Fruit fly (Drosophila melanogaster) whole organism, embryonic: ENCODE data around the gene CG14507.

Source experiments
- ATbp ChIP-seq: fragments of 200-800 bp; sonication (Bioruptor generic); optimal IDR thresholded peaks from 2 replicates; lab custom pipeline; 2017; ENCODE audit warnings: missing biosample characterization, mild to moderate bottlenecking, missing genetic modification characterization, missing genetic modification reagents
- CG10267 ChIP-seq: fragments of 200-800 bp; sonication (Bioruptor generic); optimal IDR thresholded peaks from 2 replicates; lab custom pipeline; 2018; ENCODE audit warnings: missing biosample characterization, mild to moderate bottlenecking, missing genetic modification characterization, moderate library complexity
- CG10959 ChIP-seq: fragments of 200-800 bp; sonication (Bioruptor generic); IDR thresholded peaks from 2 replicates; pipeline ENCODE4 v1.3.6; 2022; ENCODE audit warnings: missing biosample characterization, missing genetic modification characterization
- CG11504 ChIP-seq: fragments of 200-800 bp; sonication (Bioruptor generic); optimal IDR thresholded peaks from 3 replicates; lab custom pipeline; 2019; ENCODE audit warnings: missing biosample characterization, mild to moderate bottlenecking, missing genetic modification characterization, moderate library complexity
- CG11560 ChIP-seq: fragments of 200-800 bp; sonication (Bioruptor generic); IDR thresholded peaks from 3 replicates; pipeline ENCODE4 v1.3.6; 2022; ENCODE audit warnings: missing biosample characterization, missing genetic modification characterization
- CG11696 ChIP-seq: fragments of 200-800 bp; sonication (Bioruptor generic); IDR thresholded peaks from 2 replicates; pipeline ENCODE4 v1.3.6; 2022; ENCODE audit warnings: missing biosample characterization, missing genetic modification characterization
- CG12391 ChIP-seq: fragments of 200-800 bp; sonication (Bioruptor generic); optimal IDR thresholded peaks from 3 replicates; lab custom pipeline; 2018; ENCODE audit warnings: missing biosample characterization, mild to moderate bottlenecking, missing genetic modification characterization, moderate library complexity
- CG12769 ChIP-seq: fragments of 200-800 bp; sonication (Bioruptor generic); optimal IDR thresholded peaks from 2 replicates; lab custom pipeline; 2019; ENCODE audit warnings: missing biosample characterization, mild to moderate bottlenecking, missing genetic modification characterization, moderate library complexity
- CG15073 ChIP-seq: fragments of 200-800 bp; sonication (Bioruptor generic); optimal IDR thresholded peaks from 2 replicates; lab custom pipeline; 2016; ENCODE audit warnings: missing biosample characterization, missing genetic modification characterization
- CG17328 ChIP-seq: fragments of 200-800 bp; sonication (Bioruptor generic); IDR thresholded peaks from 2 replicates; pipeline ENCODE4 v1.3.6; 2022; ENCODE audit warnings: missing biosample characterization, missing genetic modification characterization
- CG17359 ChIP-seq: fragments of 200-800 bp; sonication (Bioruptor generic); optimal IDR thresholded peaks from 3 replicates; lab custom pipeline; 2018; ENCODE audit warnings: missing biosample characterization, mild to moderate bottlenecking, missing genetic modification characterization, moderate library complexity
- CG18262 ChIP-seq: fragments of 200-800 bp; optimal IDR thresholded peaks from 3 replicates; lab custom pipeline; 2019; ENCODE audit warnings: missing biosample characterization, mild to moderate bottlenecking, missing genetic modification characterization, moderate library complexity
- CG18619 ChIP-seq: fragments of 200-800 bp; sonication (Bioruptor generic); optimal IDR thresholded peaks from 3 replicates; lab custom pipeline; 2017; ENCODE audit warnings: missing biosample characterization, mild to moderate bottlenecking, missing genetic modification characterization
- CG3163 ChIP-seq: fragments of 200-800 bp; sonication (Bioruptor generic); optimal IDR thresholded peaks from 3 replicates; lab custom pipeline; 2016; ENCODE audit warnings: missing biosample characterization, missing genetic modification characterization
- CG34376 ChIP-seq: fragments of 200-800 bp; sonication (Bioruptor generic); optimal IDR thresholded peaks from 2 replicates; lab custom pipeline; 2018; ENCODE audit warnings: missing biosample characterization, mild to moderate bottlenecking, missing genetic modification characterization
- CG9932 ChIP-seq: fragments of 200-800 bp; sonication (Bioruptor generic); IDR thresholded peaks from 2 replicates; pipeline ENCODE4 v1.3.6; 2022; ENCODE audit warnings: missing biosample characterization, missing genetic modification characterization
- Dll ChIP-seq: fragments of 200-800 bp; sonication (Bioruptor generic); IDR thresholded peaks from 4 replicates; pipeline ENCODE4 v1.3.6; 2022; ENCODE audit warnings: missing biosample characterization, missing genetic modification characterization; ENCODE audit not compliant: partially characterized antibody
- Drgx ChIP-seq: fragments of 200-800 bp; sonication (Bioruptor generic); IDR thresholded peaks from 2 replicates; pipeline ENCODE4 v1.3.6; 2022; ENCODE audit warnings: missing biosample characterization, missing genetic modification characterization
- Ets97D ChIP-seq: fragments of 200-800 bp; sonication (Bioruptor generic); optimal IDR thresholded peaks from 3 replicates; lab custom pipeline; 2016; ENCODE audit warnings: missing biosample characterization, missing genetic modification characterization
- Med ChIP-seq: fragments of 200-800 bp; sonication (Bioruptor generic); peaks from one replicate; lab custom pipeline; 2016; ENCODE audit warnings: missing biosample characterization, missing genetic modification characterization, mild to moderate bottlenecking, inconsistent platforms, moderate library complexity
- NC2α ChIP-seq: fragments of 200-800 bp; sonication (Bioruptor generic); optimal IDR thresholded peaks from 2 replicates; lab custom pipeline; 2016; ENCODE audit warnings: missing biosample characterization, missing genetic modification characterization
- Pdp1 ChIP-seq, 2 experiments: fragments of 200-800 bp; sonication (Bioruptor generic); optimal IDR thresholded peaks; 3 replicates each; lab custom pipeline; 2016; ENCODE audit warnings: missing biosample characterization in 2 of 2, missing genetic modification characterization in 2 of 2, mild to moderate bottlenecking in 1 of 2, moderate library complexity in 1 of 2
- Rfx ChIP-seq: fragments of 200-800 bp; sonication (Bioruptor generic); IDR thresholded peaks from 2 replicates; pipeline ENCODE4 v1.3.6; 2022; ENCODE audit warnings: missing biosample characterization, missing genetic modification characterization
- Sry-δ ChIP-seq: fragments of 200-800 bp; sonication (Bioruptor generic); optimal IDR thresholded peaks from 2 replicates; lab custom pipeline; 2016; ENCODE audit warnings: missing biosample characterization, missing genetic modification characterization
- Ssrp ChIP-seq: fragments of 200-800 bp; sonication (Bioruptor generic); optimal IDR thresholded peaks from 2 replicates; lab custom pipeline; 2018; ENCODE audit warnings: missing biosample characterization, mild to moderate bottlenecking, missing genetic modification characterization, moderate library complexity
- TFAM ChIP-seq: fragments of 200-800 bp; sonication (Bioruptor generic); optimal IDR thresholded peaks from 2 replicates; lab custom pipeline; 2017; ENCODE audit warnings: missing biosample characterization, missing genetic modification characterization, inconsistent platforms
- Trl ChIP-seq, 3 experiments: fragments of >200 bp in 2 of 3; fragments of 200-800 bp in 1 of 3; sonication (Bioruptor generic) in 1 of 3; optimal IDR thresholded peaks; 2 replicates in 1 of 3; 3 replicates in 2 of 3; lab custom pipeline; 2016 to 2017; ENCODE audit warnings: missing biosample characterization in 1 of 3, missing genetic modification characterization in 1 of 3
- bowl ChIP-seq: fragments of 200-800 bp; sonication (Bioruptor generic); IDR thresholded peaks from 2 replicates; pipeline ENCODE4 v1.3.6; 2022; ENCODE audit warnings: missing biosample characterization, missing genetic modification characterization
- bsh ChIP-seq, 2 experiments: fragments of 200-800 bp; sonication (Bioruptor generic); optimal IDR thresholded peaks; 2 replicates each; lab custom pipeline; 2017 to 2018; ENCODE audit warnings: mild to moderate bottlenecking in 2 of 2, missing biosample characterization in 2 of 2, missing genetic modification characterization in 2 of 2, moderate library complexity in 1 of 2
- chinmo ChIP-seq: fragments of 200-800 bp; sonication (Bioruptor generic); IDR thresholded peaks from 4 replicates; pipeline ENCODE4 v1.3.6; 2022; ENCODE audit warnings: missing biosample characterization, missing genetic modification characterization; ENCODE audit not compliant: partially characterized antibody
- ci ChIP-seq: fragments of 200-800 bp; sonication (Bioruptor generic); IDR thresholded peaks from 3 replicates; pipeline ENCODE4 v1.3.6; 2022; ENCODE audit warnings: missing biosample characterization, missing genetic modification characterization
- dmrt99B ChIP-seq: fragments of 200-800 bp; sonication (Bioruptor generic); optimal IDR thresholded peaks from 2 replicates; lab custom pipeline; 2018; ENCODE audit warnings: missing biosample characterization, mild to moderate bottlenecking, missing genetic modification characterization, moderate library complexity
- ewg ChIP-seq: fragments of 200-800 bp; sonication (Bioruptor generic); optimal IDR thresholded peaks from 3 replicates; lab custom pipeline; 2017; ENCODE audit warnings: mild to moderate bottlenecking, missing biosample characterization, missing genetic modification reagents, missing genetic modification characterization
- eyg ChIP-seq: fragments of 200-800 bp; sonication (Bioruptor generic); optimal IDR thresholded peaks from 3 replicates; lab custom pipeline; 2016; ENCODE audit warnings: missing biosample characterization, missing genetic modification characterization
- gem ChIP-seq: fragments of 200-800 bp; sonication (Bioruptor generic); optimal IDR thresholded peaks from 2 replicates; lab custom pipeline; 2019; ENCODE audit warnings: missing biosample characterization, mild to moderate bottlenecking, missing genetic modification characterization, moderate library complexity
- grn ChIP-seq: fragments of 200-800 bp; sonication (Bioruptor generic); optimal IDR thresholded peaks from 3 replicates; lab custom pipeline; 2017; ENCODE audit warnings: missing biosample characterization, missing genetic modification characterization
- kay ChIP-seq: fragments of 200-800 bp; sonication (Bioruptor generic); optimal IDR thresholded peaks from 2 replicates; lab custom pipeline; 2016; ENCODE audit warnings: missing biosample characterization, missing genetic modification characterization
- odd ChIP-seq: fragments of 200-800 bp; sonication (Bioruptor generic); optimal IDR thresholded peaks from 2 replicates; lab custom pipeline; 2017; ENCODE audit warnings: missing biosample characterization, mild to moderate bottlenecking, missing genetic modification characterization
- peb ChIP-seq: fragments of 200-800 bp; sonication (Bioruptor generic); IDR thresholded peaks from 2 replicates; pipeline ENCODE4 v1.3.6; 2022; ENCODE audit warnings: missing biosample characterization, missing genetic modification characterization
- prd ChIP-seq, 3 experiments: fragments of >200 bp in 2 of 3; fragments of 200-800 bp in 1 of 3; sonication (Bioruptor generic) in 1 of 3; optimal IDR thresholded peaks in 2 of 3; IDR thresholded peaks in 1 of 3; 2 replicates in 2 of 3; 3 replicates in 1 of 3; pipeline versions ENCODE4 v1.3.6 to Lab custom; 2017 to 2022; ENCODE audit warnings: missing biosample characterization in 1 of 3, missing genetic modification characterization in 1 of 3
- stwl ChIP-seq: fragments of 200-800 bp; sonication (Bioruptor generic); optimal IDR thresholded peaks from 3 replicates; lab custom pipeline; 2018; ENCODE audit warnings: missing biosample characterization, mild to moderate bottlenecking, missing genetic modification characterization, moderate library complexity
- vnd ChIP-seq: fragments of 200-800 bp; sonication (Bioruptor generic); IDR thresholded peaks from 3 replicates; pipeline ENCODE4 v1.3.6; 2022; ENCODE audit warnings: missing biosample characterization, missing genetic modification characterization; ENCODE audit not compliant: partially characterized antibody
- vvl ChIP-seq: fragments of 200-800 bp; sonication (Bioruptor generic); IDR thresholded peaks from 2 replicates; pipeline ENCODE4 v1.3.6; 2022; ENCODE audit warnings: missing biosample characterization, missing genetic modification characterization
- zen ChIP-seq: fragments of 200-800 bp; sonication (Bioruptor generic); optimal IDR thresholded peaks from 3 replicates; lab custom pipeline; 2018; ENCODE audit warnings: missing biosample characterization, mild to moderate bottlenecking, missing genetic modification characterization, moderate library complexity
- zf30C ChIP-seq: fragments of 200-800 bp; sonication (Bioruptor generic); optimal IDR thresholded peaks from 3 replicates; lab custom pipeline; 2018; ENCODE audit warnings: missing biosample characterization, mild to moderate bottlenecking, missing genetic modification characterization

Gene CG14507

DNA sequence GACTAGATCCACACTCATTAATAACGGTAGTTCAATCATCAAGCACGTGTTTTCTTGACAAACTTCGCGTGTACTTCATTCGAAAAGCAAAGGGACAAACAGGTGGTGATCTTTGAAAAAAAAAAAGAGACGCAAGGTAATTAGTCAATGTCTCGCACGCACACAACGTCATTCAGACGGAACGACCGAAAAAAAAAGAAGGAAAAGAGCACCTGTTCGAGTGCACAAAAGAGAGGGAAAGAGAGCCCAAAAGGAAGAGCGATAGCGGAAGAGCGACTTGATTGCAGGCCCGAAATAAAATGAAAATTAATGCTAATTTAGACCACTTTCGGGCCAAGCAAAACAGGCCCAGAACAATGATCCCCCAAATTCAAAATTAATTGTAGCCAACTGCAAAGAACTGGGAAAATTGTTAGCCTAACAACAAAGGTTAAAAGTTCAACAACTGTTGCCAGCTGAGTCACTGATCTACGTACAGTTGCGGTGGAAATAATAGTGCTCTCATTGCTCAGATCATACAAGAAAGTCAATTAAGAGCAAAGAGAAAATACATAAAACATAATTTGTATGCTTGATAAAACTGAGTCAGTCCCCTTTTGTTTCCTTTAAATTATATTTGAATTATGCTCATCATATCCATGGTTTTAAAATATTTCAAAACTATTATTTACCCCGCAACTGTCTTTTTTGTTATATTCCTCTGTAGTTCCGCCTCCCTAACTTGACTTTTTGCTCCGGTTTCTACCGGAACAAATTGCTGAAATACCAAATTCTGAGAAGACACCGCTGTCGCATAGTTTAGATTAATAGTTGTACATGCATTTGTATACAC lies 11.7 kb downstream of the CG14507 start (continued):
- TF ChIP-seq CG12391 (tag; lab: Kevin White, UChicago) (peak; percentile 12), CG17328 (GFP tag; lab: Robert Waterston, UW) (no peak), vnd (GFP tag; lab: Robert Waterston, UW) (no peak), CG10267 (tag; lab: Kevin White, UChicago) (no peak), NC2α (GFP tag; lab: Kevin White, UChicago) (no peak), bowl (GFP tag; lab: Robert Waterston, UW) (no peak), Trl (optimal IDR thresholded peaks at IDR 0.05; lab: Kevin White, UChicago) (peak; percentile 72 to 75), Trl (GFP tag; optimal IDR thresholded peaks at IDR 0.05; lab: Kevin White, UChicago) (no peak), kay (no peak), Ssrp (tag; lab: Kevin White, UChicago) (no peak), CG11696 (GFP tag; lab: Robert Waterston, UW) (peak; percentile 81), prd (optimal IDR thresholded peaks at IDR 0.05; lab: Kevin White, UChicago) (no peak), prd (GFP tag; IDR thresholded peaks at IDR 0.05; lab: Robert Waterston, UW) (peak; percentile 38; the same call in 1 of the 3 replicates), ATbp (GFP tag; lab: Kevin White, UChicago) (no peak), dmrt99B (tag; lab: Kevin White, UChicago) (peak; percentile 28), CG12769 (tag; lab: Kevin White, UChicago) (no peak), peb (no peak), Ets97D (GFP tag; lab: Kevin White, UChicago) (no peak), Dll (GFP tag; lab: Robert Waterston, UW) (no peak)

DNA sequence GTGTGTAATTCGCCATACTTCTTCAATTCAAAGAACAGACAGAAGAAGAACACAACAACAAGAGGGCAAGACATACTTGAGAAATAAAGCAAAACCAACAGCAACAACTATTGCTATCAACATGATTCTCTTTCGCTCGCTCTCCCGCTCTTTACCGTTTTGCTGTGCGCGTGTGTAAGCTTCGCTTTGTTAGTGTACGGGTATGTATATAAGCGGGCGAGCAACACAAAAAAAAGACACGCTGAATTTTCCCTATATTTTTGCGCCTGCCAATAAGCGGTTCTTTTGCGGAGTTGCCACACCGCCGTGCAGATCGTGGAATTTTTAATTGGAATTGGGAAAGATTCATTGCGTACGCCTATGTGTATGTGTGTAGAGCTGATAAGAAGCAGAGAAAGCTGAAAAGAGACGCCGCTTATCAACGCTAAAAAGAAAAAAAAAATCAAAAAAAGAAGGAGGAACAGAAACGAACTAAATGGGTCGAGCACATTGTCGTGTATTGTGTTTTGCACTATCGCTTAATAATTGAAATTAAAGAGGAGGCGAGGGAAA lies 12.5 kb downstream of the CG14507 start:
- TF ChIP-seq CG18619 (GFP tag; lab: Kevin White, UChicago) (no peak), zf30C (GFP tag; lab: Kevin White, UChicago) (no peak), CG3163 (GFP tag; lab: Kevin White, UChicago) (peak; percentile 90), Rfx (GFP tag; lab: Robert Waterston, UW) (0 out of 2 replicates have a peak, but pooled peaks have one; percentile 15), zen (peak; percentile 8), Drgx (GFP tag; lab: Robert Waterston, UW) (peak; percentile 70), TFAM (GFP tag; lab: Kevin White, UChicago) (no peak), chinmo (GFP tag; lab: Robert Waterston, UW) (0 out of 4 replicates have a peak, but pooled peaks have one; percentile 54), ewg (GFP tag; lab: Kevin White, UChicago) (peak; percentile 20), NC2α (GFP tag; lab: Kevin White, UChicago) (no peak), eyg (GFP tag; lab: Kevin White, UChicago) (no peak), stwl (tag; lab: Kevin White, UChicago) (peak; percentile 21), vvl (0 out of 2 replicates have a peak, but pooled peaks have one; percentile 7), CG17359 (tag; lab: Kevin White, UChicago) (peak; percentile 23), CG15073 (no peak), Med (GFP tag; lab: Kevin White, UChicago) (peak; percentile 55), CG11560 (tag; lab: Robert Waterston, UW) (no peak), Pdp1 (GFP tag; optimal IDR thresholded peaks at IDR 0.05; lab: Kevin White, UChicago) (peak in 1 of 2 experiments; percentile 46), CG11504 (tag; lab: Kevin White, UChicago) (peak; percentile 74), gem (tag; lab: Kevin White, UChicago) (peak; percentile 14), bsh (GFP tag; optimal IDR thresholded peaks at IDR 0.05; lab: Kevin White, UChicago) (peak in 1 of 2 experiments; percentile 47), CG18262 (tag; lab: Kevin White, UChicago) (no peak), odd (GFP tag; lab: Kevin White, UChicago) (peak; percentile 8), ci (no peak), CG34376 (GFP tag; lab: Kevin White, UChicago) (peak; percentile 82), Sry-δ (GFP tag; lab: Kevin White, UChicago) (no peak), grn (GFP tag; lab: Kevin White, UChicago) (peak; percentile 35), CG10959 (GFP tag; lab: Robert Waterston, UW) (no peak), CG9932 (GFP tag; lab: Robert Waterston, UW) (peak; percentile 42; the same call in 1 of the 2 replicates)
